Worm (Caenorhabditis elegans) whole organism, young adult: Measurements from ENCODE around the gene flap-1.
A peak's percentile ranks its signal among the peaks of the same experiment; 100 is the strongest.

Source experiments
- B0019.2 ChIP-seq: fragments of 200-800 bp; sonication (Bioruptor generic); conservative IDR thresholded peaks from 2 replicates; pipeline ENCODE4 v1.3.6; 2022; ENCODE audit warnings: missing genetic modification reagents, missing genetic modification characterization, missing compliant biosample characterization
- B0035.1 ChIP-seq: sonication (generic microtip); optimal IDR thresholded peaks from 2 replicates; lab custom pipeline; 2016; ENCODE audit warnings: missing genetic modification characterization, mild to moderate bottlenecking, missing compliant biosample characterization, missing genotype, missing genetic modification reagents
- F23B12.7 ChIP-seq: sonication (generic microtip); optimal IDR thresholded peaks from 2 replicates; lab custom pipeline; 2017; ENCODE audit warnings: missing genetic modification characterization, mild to moderate bottlenecking, missing compliant biosample characterization, antibody characterized with exemption, moderate library complexity; ENCODE audit not compliant: insufficient read depth
- F33H1.4 ChIP-seq: fragments of 200-800 bp; sonication (Bioruptor generic); IDR thresholded peaks from 2 replicates; pipeline ENCODE4 v1.3.6; 2022; ENCODE audit warnings: missing genetic modification reagents, missing genetic modification characterization, missing compliant biosample characterization
- F37B4.10 ChIP-seq: fragments of 200-800 bp; sonication (Bioruptor generic); IDR thresholded peaks from 2 replicates; pipeline ENCODE4 v1.3.6; 2022; ENCODE audit warnings: missing genetic modification characterization, missing compliant biosample characterization
- F39B2.1 ChIP-seq: fragments of 200-800 bp; sonication (Bioruptor generic); IDR thresholded peaks from 2 replicates; pipeline ENCODE4 v1.3.6; 2022; ENCODE audit warnings: missing genetic modification reagents, missing genetic modification characterization, missing compliant biosample characterization
- F49E8.2 ChIP-seq: sonication (generic microtip); optimal IDR thresholded peaks from 3 replicates; lab custom pipeline; 2017; ENCODE audit warnings: missing genetic modification characterization, mild to moderate bottlenecking, missing compliant biosample characterization, antibody characterized with exemption, moderate library complexity; ENCODE audit not compliant: insufficient read depth
- T26A5.8 ChIP-seq: sonication (generic microtip); optimal IDR thresholded peaks from 2 replicates; lab custom pipeline; 2016; ENCODE audit warnings: missing genetic modification characterization, missing compliant biosample characterization
- Y53F4B.3 ChIP-seq: fragments of 200-800 bp; sonication (Bioruptor generic); IDR thresholded peaks from 2 replicates; pipeline ENCODE4 v1.3.6; 2022; ENCODE audit warnings: missing genetic modification reagents, missing genetic modification characterization, missing compliant biosample characterization
- Y95B8A.8 ChIP-seq: fragments of 200-800 bp; sonication (Bioruptor generic); IDR thresholded peaks from 2 replicates; pipeline ENCODE4 v1.3.6; 2022; ENCODE audit warnings: missing genetic modification reagents, missing genetic modification characterization, missing compliant biosample characterization
- aptf-3 ChIP-seq: fragments of 200-800 bp; sonication (Bioruptor generic); IDR thresholded peaks from 2 replicates; pipeline ENCODE4 v1.3.6; 2022; ENCODE audit warnings: missing genetic modification characterization, missing compliant biosample characterization
- attf-5 ChIP-seq: fragments of 200-800 bp; sonication (Bioruptor generic); optimal IDR thresholded peaks from 2 replicates; lab custom pipeline; 2018; ENCODE audit warnings: mild to moderate bottlenecking, missing genetic modification characterization, missing compliant biosample characterization
- cebp-1 ChIP-seq, 2 experiments: fragments of 200-800 bp in 1 of 2; sonication (Bioruptor generic) in 1 of 2; sonication (generic microtip) in 1 of 2; IDR thresholded peaks in 1 of 2; optimal IDR thresholded peaks in 1 of 2; 2 replicates each; pipeline versions ENCODE4 v1.3.6 to Lab custom; 2017 to 2022; ENCODE audit warnings: missing compliant biosample characterization in 2 of 2, missing genetic modification characterization in 2 of 2, mild to moderate bottlenecking in 1 of 2, missing genetic modification reagents in 1 of 2, moderate library complexity in 1 of 2
- cebp-2 ChIP-seq: fragments of 200-800 bp; sonication (Bioruptor generic); IDR thresholded peaks from 2 replicates; pipeline ENCODE4 v1.3.6; 2022; ENCODE audit warnings: missing genetic modification characterization, missing compliant biosample characterization
- ceh-100 ChIP-seq: fragments of 200-800 bp; sonication (Bioruptor generic); IDR thresholded peaks from 2 replicates; pipeline ENCODE4 v1.3.6; 2022; ENCODE audit warnings: missing genetic modification reagents, missing genetic modification characterization, missing compliant biosample characterization
- ceh-79 ChIP-seq: sonication (generic microtip); optimal IDR thresholded peaks from 2 replicates; lab custom pipeline; 2017; ENCODE audit warnings: mild to moderate bottlenecking, missing genetic modification characterization, missing compliant biosample characterization
- dox-1 ChIP-seq: fragments of 200-800 bp; sonication (Bioruptor generic); IDR thresholded peaks from 2 replicates; pipeline ENCODE4 v1.3.6; 2022; ENCODE audit warnings: missing genetic modification reagents, missing genetic modification characterization, missing compliant biosample characterization
- egl-18 ChIP-seq: fragments of 200-800 bp; sonication (Bioruptor generic); IDR thresholded peaks from 2 replicates; pipeline ENCODE4 v1.3.6; 2022; ENCODE audit warnings: missing genetic modification reagents, missing genetic modification characterization, missing compliant biosample characterization
- egl-44 ChIP-seq: fragments of 200-800 bp; sonication (Bioruptor generic); IDR thresholded peaks from 2 replicates; pipeline ENCODE4 v1.3.6; 2022; ENCODE audit warnings: missing genetic modification reagents, missing genetic modification characterization, missing compliant biosample characterization
- hmg-20 ChIP-seq: fragments of 200-800 bp; sonication (Bioruptor generic); IDR thresholded peaks from 2 replicates; pipeline ENCODE4 v1.3.6; 2022; ENCODE audit warnings: missing genetic modification reagents, missing genetic modification characterization, missing compliant biosample characterization
- lin-35 ChIP-seq, 3 experiments: fragments of 150-350 bp in 2 of 3; sonication (generic microtip) in 1 of 3; optimal IDR thresholded peaks; 2 replicates each; lab custom pipeline; 2014 to 2018; ENCODE audit warnings: missing biosample characterization in 3 of 3, missing genetic modification characterization in 3 of 3, missing genetic modification reagents in 3 of 3
- lin-54 ChIP-seq: fragments of 200-800 bp; sonication (Bioruptor generic); optimal IDR thresholded peaks from 2 replicates; lab custom pipeline; 2018; ENCODE audit warnings: mild to moderate bottlenecking, missing genetic modification characterization, missing compliant biosample characterization
- lir-1 ChIP-seq: fragments of 200-800 bp; sonication (Bioruptor generic); conservative IDR thresholded peaks from 2 replicates; pipeline ENCODE4 v1.3.6; 2022; ENCODE audit warnings: missing genetic modification reagents, missing genetic modification characterization, missing compliant biosample characterization
- lsy-27 ChIP-seq: sonication (generic microtip); optimal IDR thresholded peaks from 2 replicates; lab custom pipeline; 2017; ENCODE audit warnings: missing genetic modification characterization, mild to moderate bottlenecking, missing compliant biosample characterization, antibody characterized with exemption, missing genotype, borderline replicate concordance; ENCODE audit not compliant: insufficient read depth
- madf-3 ChIP-seq: fragments of 200-800 bp; sonication (Bioruptor generic); IDR thresholded peaks from 2 replicates; pipeline ENCODE4 v1.3.6; 2022; ENCODE audit warnings: missing genetic modification reagents, missing genetic modification characterization, missing compliant biosample characterization
- madf-6 ChIP-seq: fragments of 200-800 bp; sonication (Bioruptor generic); IDR thresholded peaks from 2 replicates; pipeline ENCODE4 v1.3.6; 2022; ENCODE audit warnings: missing genetic modification reagents, missing genetic modification characterization, missing compliant biosample characterization
- mcd-1 ChIP-seq: fragments of 200-800 bp; sonication (Bioruptor generic); IDR thresholded peaks from 2 replicates; pipeline ENCODE4 v1.3.6; 2022; ENCODE audit warnings: missing genetic modification reagents, missing genetic modification characterization, missing compliant biosample characterization
- mes-4 ChIP-seq: sonication (generic microtip); optimal IDR thresholded peaks from 2 replicates; lab custom pipeline; 2016; ENCODE audit warnings: missing genotype, missing genetic modification characterization, missing compliant biosample characterization
- nfya-2 ChIP-seq: fragments of 200-800 bp; sonication (Bioruptor generic); IDR thresholded peaks from 2 replicates; pipeline ENCODE4 v1.3.6; 2022; ENCODE audit warnings: missing genetic modification reagents, missing genetic modification characterization, missing compliant biosample characterization
- nhr-120 ChIP-seq: fragments of 200-800 bp; sonication (Bioruptor generic); IDR thresholded peaks from 2 replicates; pipeline ENCODE4 v1.3.6; 2022; ENCODE audit warnings: missing genetic modification characterization, missing compliant biosample characterization
- nhr-90 ChIP-seq: sonication (generic microtip); optimal IDR thresholded peaks from 2 replicates; lab custom pipeline; 2016; ENCODE audit warnings: missing genotype, mild to moderate bottlenecking, missing genetic modification characterization, missing compliant biosample characterization
- pbrm-1 ChIP-seq: fragments of 200-800 bp; sonication (Bioruptor generic); IDR thresholded peaks from 2 replicates; pipeline ENCODE4 v1.3.6; 2022; ENCODE audit warnings: missing genetic modification reagents, missing genetic modification characterization, missing compliant biosample characterization
- sdz-38 ChIP-seq: sonication (generic microtip); optimal IDR thresholded peaks from 2 replicates; lab custom pipeline; 2016; ENCODE audit warnings: missing genotype, missing genetic modification characterization, missing compliant biosample characterization
- sptf-2 ChIP-seq: fragments of 200-800 bp; sonication (Bioruptor generic); optimal IDR thresholded peaks from 2 replicates; lab custom pipeline; 2018; ENCODE audit warnings: mild to moderate bottlenecking, missing genetic modification characterization, missing compliant biosample characterization
- tbp1 ChIP-seq: fragments of 200-800 bp; sonication (Bioruptor generic); optimal IDR thresholded peaks from 2 replicates; lab custom pipeline; 2018; ENCODE audit warnings: mild to moderate bottlenecking, missing genetic modification characterization, missing compliant biosample characterization
- unc-130 ChIP-seq: sonication (generic microtip); optimal IDR thresholded peaks from 2 replicates; lab custom pipeline; 2016; ENCODE audit warnings: missing genetic modification reagents, missing genetic modification characterization, missing compliant biosample characterization
- unc-62 ChIP-seq: fragments of 150-350 bp; optimal IDR thresholded peaks from 2 replicates; lab custom pipeline; 2014; ENCODE audit warnings: missing biosample characterization, missing genetic modification reagents, missing genetic modification characterization
- ztf-22 ChIP-seq: fragments of 200-800 bp; sonication (Bioruptor generic); optimal IDR thresholded peaks from 2 replicates; lab custom pipeline; 2018; ENCODE audit warnings: mild to moderate bottlenecking, missing genetic modification characterization, moderate library complexity, missing compliant biosample characterization
- ztf-6 ChIP-seq: fragments of 200-800 bp; sonication (Bioruptor generic); IDR thresholded peaks from 2 replicates; pipeline ENCODE4 v1.3.6; 2022; ENCODE audit warnings: missing genetic modification reagents, missing genetic modification characterization, missing compliant biosample characterization

The flap-1 gene

DNA sequence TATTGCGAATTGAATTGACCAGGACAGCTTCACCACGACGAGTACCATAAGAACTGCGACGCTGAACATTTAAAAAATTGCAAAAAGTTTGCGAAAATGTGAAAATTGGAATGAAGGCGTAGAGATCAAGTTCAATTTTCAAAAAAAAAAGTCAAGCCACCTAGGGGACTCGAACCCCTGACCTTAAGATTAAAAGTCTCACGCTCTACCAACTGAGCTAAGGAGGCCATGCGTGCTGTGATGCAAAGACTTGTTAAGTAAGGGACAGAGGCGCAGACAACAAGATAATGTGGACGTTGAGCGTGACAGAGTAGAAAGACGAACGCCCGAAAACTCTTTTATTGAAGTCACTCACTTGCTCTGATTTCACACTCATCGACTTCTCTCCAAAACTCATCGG lies 41.1 kb downstream of the flap-1 start (continued):
- TF ChIP-seq egl-18 (no peak), F23B12.7 (tag; lab: Kevin White, UChicago) (peak; percentile 92), ztf-22 (GFP tag; lab: Kevin White, UChicago) (no peak), madf-6 (GFP tag; lab: Robert Waterston, UW) (no peak), madf-3 (GFP tag; lab: Robert Waterston, UW) (peak; percentile 77; the same call in 1 of the 2 replicates), nhr-120 (GFP tag; lab: Robert Waterston, UW) (0 out of 2 replicates have a peak, but pooled peaks have one; percentile 40), F37B4.10 (GFP tag; lab: Robert Waterston, UW) (0 out of 2 replicates have a peak, but pooled peaks have one; percentile 62), ztf-6 (GFP tag; lab: Robert Waterston, UW) (no peak), Y95B8A.8 (0 out of 2 replicates have a peak, but pooled peaks have one; percentile 63), nhr-90 (peak; percentile 86), mes-4 (tag; lab: Kevin White, UChicago) (peak; percentile 62), lin-35 (GFP tag; optimal IDR thresholded peaks at IDR 0.05; lab: Kevin White, UChicago) (peak in 1 of 3 experiments; percentile 60), lir-1 (peak; percentile 38; the same call in 1 of the 2 replicates), unc-130 (peak; percentile 75), F49E8.2 (peak; percentile 76), pbrm-1 (GFP tag; lab: Robert Waterston, UW) (peak; percentile 85), lin-54 (GFP tag; lab: Kevin White, UChicago) (no peak), T26A5.8 (tag; lab: Kevin White, UChicago) (no peak), cebp-2 (GFP tag; lab: Robert Waterston, UW) (no peak), sptf-2 (GFP tag; lab: Kevin White, UChicago) (no peak), F39B2.1 (GFP tag; lab: Robert Waterston, UW) (no peak), dox-1 (GFP tag; lab: Robert Waterston, UW) (no peak; the same call in 1 of the 2 replicates), cebp-1 (GFP tag; IDR thresholded peaks at IDR 0.05; lab: Robert Waterston, UW) (no peak), cebp-1 (tag; optimal IDR thresholded peaks at IDR 0.05; lab: Kevin White, UChicago) (no peak), sdz-38 (tag; lab: Kevin White, UChicago) (no peak), nfya-2 (GFP tag; lab: Robert Waterston, UW) (no peak), mcd-1 (GFP tag; lab: Robert Waterston, UW) (no peak; the same call in 1 of the 2 replicates), F33H1.4 (peak; percentile 37; the same call in 1 of the 2 replicates), Y53F4B.3 (GFP tag; lab: Robert Waterston, UW) (peak; percentile 83; the same call in 1 of the 2 replicates), B0019.2 (GFP tag; lab: Robert Waterston, UW) (no peak), ceh-100 (GFP tag; lab: Robert Waterston, UW) (0 out of 2 replicates have a peak, but pooled peaks have one; percentile 56)
- TF ChIP-seq, all 124 proteins: peak for 73

ce11 chrIII:6885889-6886288 lies 42.7 kb downstream of the flap-1 start:
- TF ChIP-seq aptf-3 (GFP tag; lab: Robert Waterston, UW) (no peak), egl-44 (no peak), hmg-20 (GFP tag; lab: Robert Waterston, UW) (no peak), pbrm-1 (GFP tag; lab: Robert Waterston, UW) (no peak), tbp1 (no peak), lsy-27 (tag; lab: Kevin White, UChicago) (no peak)

- TF ChIP-seq nfya-2 (GFP tag; lab: Robert Waterston, UW) (no peak), ceh-79 (no peak), B0035.1 (no peak), attf-5 (no peak), unc-62 (GFP tag; lab: Kevin White, UChicago) (no peak)
Measured at ce11 chrIII:6884203-6884602, 44.4 kb downstream of the flap-1 start, which contains the start of gene med-2. Gene med-2 (plus strand): TSS chrIII:6884503.
